Worm (Caenorhabditis elegans) whole organism, L1 larva: ENCODE measurements around the gene mlp-1.

Experiments used
- C04F5.9 ChIP-seq: sonication (generic microtip); optimal IDR thresholded peaks from 2 replicates; lab custom pipeline; 2016; ENCODE audit warnings: missing genetic modification characterization, missing compliant biosample characterization
- C16A3.4 ChIP-seq: fragments of 150-350 bp; optimal IDR thresholded peaks from 2 replicates; lab custom pipeline; 2014; ENCODE audit warnings: missing biosample characterization, missing genetic modification characterization
- F16B12.6 ChIP-seq: fragments of 150-350 bp; optimal IDR thresholded peaks from 2 replicates; lab custom pipeline; 2014; ENCODE audit warnings: missing biosample characterization, missing genetic modification characterization
- Y116A8C.19 ChIP-seq: sonication (generic microtip); optimal IDR thresholded peaks from 2 replicates; lab custom pipeline; 2016; ENCODE audit warnings: missing compliant biosample characterization, missing genetic modification characterization, borderline replicate concordance
- aha-1 ChIP-seq: fragments of 150-350 bp; optimal IDR thresholded peaks from 2 replicates; lab custom pipeline; 2014; ENCODE audit warnings: missing biosample characterization, missing genetic modification characterization
- aly-2 ChIP-seq: fragments of 150-350 bp; optimal IDR thresholded peaks from 2 replicates; lab custom pipeline; 2014; ENCODE audit warnings: missing biosample characterization, missing genetic modification characterization
- blmp-1 ChIP-seq: fragments of 150-350 bp; optimal IDR thresholded peaks from 2 replicates; lab custom pipeline; 2014; ENCODE audit warnings: missing biosample characterization, missing genetic modification characterization
- ceh-63 ChIP-seq: fragments of 200-800 bp; sonication (Bioruptor generic); optimal IDR thresholded peaks from 2 replicates; lab custom pipeline; 2018; ENCODE audit warnings: mild to moderate bottlenecking, missing genetic modification characterization, missing compliant biosample characterization
- ceh-82 ChIP-seq, 3 experiments: fragments of 150-350 bp in 1 of 3; sonication (generic microtip) in 2 of 3; optimal IDR thresholded peaks; 2 replicates each; lab custom pipeline; 2014 to 2017; ENCODE audit warnings: missing biosample characterization in 3 of 3, missing genetic modification characterization in 3 of 3
- dpl-1 ChIP-seq, 3 experiments: fragments of 150-350 bp in 2 of 3; sonication (generic microtip) in 1 of 3; optimal IDR thresholded peaks; 2 replicates each; lab custom pipeline; 2014 to 2017; ENCODE audit warnings: missing biosample characterization in 3 of 3, missing genetic modification characterization in 3 of 3, missing genetic modification reagents in 3 of 3
- dsc-1 ChIP-seq: sonication (generic microtip); optimal IDR thresholded peaks from 2 replicates; lab custom pipeline; 2016; ENCODE audit warnings: mild to moderate bottlenecking, missing genetic modification characterization, missing compliant biosample characterization
- efl-1 ChIP-seq, 4 experiments: fragments of 150-350 bp; optimal IDR thresholded peaks in 3 of 4; peaks in 1 of 4; 1 replicate in 1 of 4; 2 replicates in 3 of 4; lab custom pipeline; 2014; ENCODE audit warnings: missing biosample characterization in 2 of 4, missing genetic modification characterization in 2 of 4, missing genetic modification reagents in 2 of 4
- efl-3 ChIP-seq: fragments of 200-800 bp; sonication (Bioruptor generic); optimal IDR thresholded peaks from 2 replicates; lab custom pipeline; 2018; ENCODE audit warnings: mild to moderate bottlenecking, missing genetic modification characterization, missing compliant biosample characterization
- ets-5 ChIP-seq: fragments of 200-800 bp; sonication (Bioruptor generic); IDR thresholded peaks from 2 replicates; pipeline ENCODE4 v1.3.6; 2022; ENCODE audit warnings: missing genetic modification characterization, missing compliant biosample characterization
- fkh-8 ChIP-seq: sonication (generic microtip); optimal IDR thresholded peaks from 2 replicates; lab custom pipeline; 2016; ENCODE audit warnings: mild to moderate bottlenecking, missing genetic modification characterization, missing compliant biosample characterization
- fos-1 ChIP-seq: fragments of 150-350 bp; optimal IDR thresholded peaks from 2 replicates; lab custom pipeline; 2014; ENCODE audit warnings: missing biosample characterization, missing genetic modification characterization
- hlh-17 ChIP-seq: fragments of 200-800 bp; sonication (Bioruptor generic); optimal IDR thresholded peaks from 2 replicates; lab custom pipeline; 2018; ENCODE audit warnings: missing genetic modification characterization, mild to moderate bottlenecking, missing compliant biosample characterization, moderate library complexity, borderline replicate concordance
- hpl-2 ChIP-seq: fragments of 150-350 bp; optimal IDR thresholded peaks from 2 replicates; lab custom pipeline; 2014; ENCODE audit warnings: missing biosample characterization, missing genetic modification reagents, missing genetic modification characterization
- jun-1 ChIP-seq: fragments of 150-350 bp; optimal IDR thresholded peaks from 2 replicates; lab custom pipeline; 2014; ENCODE audit warnings: missing biosample characterization, missing genetic modification reagents, missing genetic modification characterization
- lin-13 ChIP-seq: fragments of 150-350 bp; optimal IDR thresholded peaks from 2 replicates; lab custom pipeline; 2014; ENCODE audit warnings: missing biosample characterization, missing genetic modification reagents, missing genetic modification characterization
- lin-14 ChIP-seq: fragments of 200-800 bp; sonication (Bioruptor generic); optimal IDR thresholded peaks from 2 replicates; lab custom pipeline; 2018; ENCODE audit warnings: mild to moderate bottlenecking, missing genetic modification characterization, moderate library complexity, missing compliant biosample characterization
- lin-35 ChIP-seq, 2 experiments: fragments of 150-350 bp; optimal IDR thresholded peaks; 2 replicates each; lab custom pipeline; 2014; ENCODE audit warnings: missing biosample characterization in 2 of 2, missing genetic modification characterization in 2 of 2, missing genetic modification reagents in 2 of 2
- lsy-2 ChIP-seq, 2 experiments: fragments of 150-350 bp; optimal IDR thresholded peaks; 2 replicates each; lab custom pipeline; 2014; ENCODE audit warnings: missing biosample characterization in 2 of 2, missing genetic modification characterization in 2 of 2
- mdl-1 ChIP-seq, 2 experiments: fragments of 150-350 bp; optimal IDR thresholded peaks; 2 replicates each; lab custom pipeline; 2014 to 2017; ENCODE audit warnings: missing biosample characterization in 2 of 2, missing genetic modification characterization in 2 of 2, inconsistent platforms in 1 of 2
- mef-2 ChIP-seq: fragments of 150-350 bp; optimal IDR thresholded peaks from 2 replicates; lab custom pipeline; 2014; ENCODE audit warnings: missing biosample characterization, missing genetic modification characterization
- nhr-11 ChIP-seq: fragments of 150-350 bp; optimal IDR thresholded peaks from 2 replicates; lab custom pipeline; 2014; ENCODE audit warnings: missing biosample characterization, missing genetic modification characterization
- nhr-19 ChIP-seq: fragments of 200-800 bp; sonication (Bioruptor generic); conservative IDR thresholded peaks from 2 replicates; pipeline ENCODE4 v1.3.6; 2022; ENCODE audit warnings: missing genetic modification characterization, missing compliant biosample characterization
- nhr-20 ChIP-seq: sonication (generic microtip); optimal IDR thresholded peaks from 2 replicates; lab custom pipeline; 2016; ENCODE audit warnings: mild to moderate bottlenecking, missing genetic modification characterization, missing compliant biosample characterization
- nhr-47 ChIP-seq: sonication (generic microtip); optimal IDR thresholded peaks from 2 replicates; lab custom pipeline; 2016; ENCODE audit warnings: mild to moderate bottlenecking, missing genetic modification characterization, moderate library complexity, missing compliant biosample characterization
- nhr-71 ChIP-seq: sonication (generic microtip); optimal IDR thresholded peaks from 2 replicates; lab custom pipeline; 2016; ENCODE audit warnings: mild to moderate bottlenecking, missing genetic modification characterization, moderate library complexity, missing compliant biosample characterization
- nhr-77 ChIP-seq: fragments of 150-350 bp; optimal IDR thresholded peaks from 2 replicates; lab custom pipeline; 2014; ENCODE audit warnings: missing biosample characterization, missing genetic modification characterization
- nhr-85 ChIP-seq: sonication (generic microtip); peaks from one replicate; lab custom pipeline; 2016; ENCODE audit warnings: missing genetic modification characterization, inconsistent platforms, missing compliant biosample characterization
- nhr-90 ChIP-seq: sonication (generic microtip); optimal IDR thresholded peaks from 2 replicates; lab custom pipeline; 2016; ENCODE audit warnings: mild to moderate bottlenecking, missing genetic modification characterization, missing compliant biosample characterization; ENCODE audit not compliant: poor library complexity
- rnt-1 ChIP-seq: sonication (generic microtip); optimal IDR thresholded peaks from 2 replicates; lab custom pipeline; 2016; ENCODE audit warnings: mild to moderate bottlenecking, missing genetic modification characterization, moderate library complexity, missing compliant biosample characterization
- skn-1 ChIP-seq: fragments of 150-350 bp; optimal IDR thresholded peaks from 2 replicates; lab custom pipeline; 2014; ENCODE audit warnings: missing biosample characterization, missing genetic modification characterization
- snpc-4 ChIP-seq: fragments of 150-350 bp; optimal IDR thresholded peaks from 2 replicates; lab custom pipeline; 2014; ENCODE audit warnings: missing biosample characterization, missing genetic modification characterization
- snu-23 ChIP-seq: sonication (generic microtip); optimal IDR thresholded peaks from 2 replicates; lab custom pipeline; 2016; ENCODE audit warnings: missing genetic modification characterization, missing compliant biosample characterization
- sox-4 ChIP-seq: sonication (generic microtip); optimal IDR thresholded peaks from 2 replicates; lab custom pipeline; 2016; ENCODE audit warnings: missing genetic modification characterization, missing compliant biosample characterization
- sup-37 ChIP-seq: fragments of 200-800 bp; sonication (Bioruptor generic); optimal IDR thresholded peaks from 2 replicates; lab custom pipeline; 2018; ENCODE audit warnings: mild to moderate bottlenecking, missing genetic modification characterization, missing compliant biosample characterization
- tbx-2 ChIP-seq: sonication (generic microtip); optimal IDR thresholded peaks from 2 replicates; lab custom pipeline; 2016; ENCODE audit warnings: missing genetic modification characterization, missing compliant biosample characterization
- unc-130 ChIP-seq: fragments of 150-350 bp; optimal IDR thresholded peaks from 2 replicates; lab custom pipeline; 2017; ENCODE audit warnings: missing biosample characterization, missing genetic modification characterization, inconsistent platforms
- unc-30 ChIP-seq: sonication (generic microtip); optimal IDR thresholded peaks from 2 replicates; lab custom pipeline; 2017; ENCODE audit warnings: missing biosample characterization, missing genetic modification characterization
- unc-62 ChIP-seq: fragments of 150-350 bp; optimal IDR thresholded peaks from 2 replicates; lab custom pipeline; 2014; ENCODE audit warnings: missing biosample characterization, missing genetic modification reagents, missing genetic modification characterization
- unc-86 ChIP-seq: sonication (generic microtip); optimal IDR thresholded peaks from 2 replicates; lab custom pipeline; 2016; ENCODE audit warnings: missing genetic modification characterization, missing compliant biosample characterization
- unc-98 ChIP-seq: fragments of 200-800 bp; sonication (Bioruptor generic); IDR thresholded peaks from 2 replicates; pipeline ENCODE4 v1.3.6; 2022; ENCODE audit warnings: missing genetic modification characterization, missing compliant biosample characterization
- vab-15 ChIP-seq: sonication (generic microtip); optimal IDR thresholded peaks from 2 replicates; lab custom pipeline; 2017; ENCODE audit warnings: missing genotype, mild to moderate bottlenecking, missing genetic modification characterization, missing compliant biosample characterization
- xbp-1 ChIP-seq: sonication (generic microtip); optimal IDR thresholded peaks from 2 replicates; lab custom pipeline; 2016; ENCODE audit warnings: missing genetic modification characterization, missing compliant biosample characterization
- zag-1 ChIP-seq: fragments of 150-350 bp; optimal IDR thresholded peaks from 2 replicates; lab custom pipeline; 2014; ENCODE audit warnings: missing biosample characterization, missing genetic modification characterization
- zip-4 ChIP-seq: fragments of 200-800 bp; sonication (Bioruptor generic); optimal IDR thresholded peaks from 2 replicates; lab custom pipeline; 2018; ENCODE audit warnings: mild to moderate bottlenecking, missing genetic modification characterization, moderate library complexity, missing compliant biosample characterization
- ztf-11 ChIP-seq, 2 experiments: sonication (generic microtip); optimal IDR thresholded peaks; 2 replicates each; lab custom pipeline; 2016 to 2017; ENCODE audit warnings: missing genetic modification characterization in 2 of 2, missing biosample characterization in 1 of 2, missing compliant biosample characterization in 1 of 2
- ztf-4 ChIP-seq: fragments of 150-350 bp; optimal IDR thresholded peaks from 2 replicates; lab custom pipeline; 2014; ENCODE audit warnings: missing biosample characterization, missing genetic modification characterization

The mlp-1 gene

ce11 chrIII:5942104-5942503 lies 32.8 kb downstream of the mlp-1 start:
- no peak for TF ChIP-seq snpc-4 (tag; lab: Kevin White, UChicago)
- peak; percentile 5 for TF ChIP-seq lin-14 (GFP tag; lab: Kevin White, UChicago)
- no peak for TF ChIP-seq nhr-19 (GFP tag; lab: Robert Waterston, UW)
- no peak for TF ChIP-seq sup-37
- peak; percentile 63 for TF ChIP-seq nhr-85
- TF ChIP-seq unc-98 (GFP tag; lab: Robert Waterston, UW): no peak
- TF ChIP-seq sox-4 (tag; lab: Kevin White, UChicago): no peak
- TF ChIP-seq blmp-1: no peak
- no peak for TF ChIP-seq xbp-1 (tag; lab: Kevin White, UChicago)
- TF ChIP-seq, all 84 proteins: peak for 2

DNA sequence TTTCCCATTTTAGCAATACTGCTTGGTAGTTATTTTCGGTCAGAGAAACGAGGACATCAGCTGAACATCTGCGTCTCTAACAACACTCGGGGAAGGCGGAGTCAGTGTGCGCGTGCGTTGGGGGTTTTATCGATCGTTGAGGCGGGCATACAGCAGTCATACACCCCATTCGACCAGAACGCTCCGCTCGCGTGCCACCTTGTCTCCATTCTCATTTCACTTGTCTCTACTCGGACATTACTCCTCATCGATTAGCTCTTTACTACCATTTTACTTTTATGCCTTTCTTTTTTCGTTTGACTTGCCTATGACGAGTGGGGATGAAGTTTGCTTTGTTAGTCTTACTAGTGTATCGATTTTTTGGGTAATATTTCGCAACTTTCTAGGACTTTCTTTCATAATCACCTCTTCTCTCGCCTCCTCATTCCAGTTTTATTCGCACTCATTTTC lies 34.3 kb downstream of the mlp-1 start:
- TF ChIP-seq nhr-11 (tag; lab: Kevin White, UChicago) (no peak), tbx-2 (tag; lab: Kevin White, UChicago) (peak; percentile 35), ztf-11 (tag; optimal IDR thresholded peaks at IDR 0.05; lab: Kevin White, UChicago) (peak in 1 of 2 experiments; percentile 38), hpl-2 (GFP tag; lab: Kevin White, UChicago) (no peak), skn-1 (peak; percentile 29), C04F5.9 (no peak), vab-15 (tag; lab: Kevin White, UChicago) (no peak), ceh-63 (GFP tag; lab: Kevin White, UChicago) (no peak), unc-30 (tag; lab: Kevin White, UChicago) (no peak), F16B12.6 (tag; lab: Kevin White, UChicago) (peak; percentile 24), nhr-85 (peak; percentile 75), snu-23 (GFP tag; lab: Kevin White, UChicago) (peak; percentile 81), efl-1 (optimal IDR thresholded peaks at IDR 0.05; lab: Kevin White, UChicago) (peak; percentile 26 to 29), efl-1 (GFP tag; optimal IDR thresholded peaks at IDR 0.05 in 1 of 2; lab: Kevin White, UChicago) (peak in 1 of 2 experiments; percentile 78), dsc-1 (tag; lab: Kevin White, UChicago) (peak; percentile 24), nhr-90 (tag; lab: Kevin White, UChicago) (no peak), lin-14 (GFP tag; lab: Kevin White, UChicago) (peak; percentile 84), jun-1 (tag; lab: Kevin White, UChicago) (peak; percentile 68), efl-3 (GFP tag; lab: Kevin White, UChicago) (no peak), lin-13 (GFP tag; lab: Kevin White, UChicago) (peak; percentile 60), nhr-47 (tag; lab: Kevin White, UChicago) (peak; percentile 49), nhr-77 (tag; lab: Kevin White, UChicago) (peak; percentile 3), mdl-1 (tag; optimal IDR thresholded peaks at IDR 0.05; lab: Kevin White, UChicago) (peak in 1 of 2 experiments; percentile 94), lin-35 (GFP tag; optimal IDR thresholded peaks at IDR 0.05; lab: Kevin White, UChicago) (peak; percentile 48 to 75), sox-4 (tag; lab: Kevin White, UChicago) (no peak), unc-86 (peak; percentile 29), mef-2 (tag; lab: Kevin White, UChicago) (peak; percentile 39), fkh-8 (tag; lab: Kevin White, UChicago) (peak; percentile 70), Y116A8C.19 (tag; lab: Kevin White, UChicago) (no peak), dpl-1 (GFP tag; optimal IDR thresholded peaks at IDR 0.05; lab: Kevin White, UChicago) (peak; percentile 1 to 33 (median 24)), nhr-71 (peak; percentile 71), zag-1 (no peak), unc-62 (GFP tag; lab: Kevin White, UChicago) (no peak), fos-1 (tag; lab: Kevin White, UChicago) (peak; percentile 19), lsy-2 (tag; optimal IDR thresholded peaks at IDR 0.05; lab: Kevin White, UChicago) (peak; percentile 37 to 69), ztf-4 (tag; lab: Kevin White, UChicago) (peak; percentile 27), unc-130 (tag; lab: Kevin White, UChicago) (peak; percentile 87), C16A3.4 (tag; lab: Kevin White, UChicago) (peak; percentile 55), zip-4 (peak; percentile 56), ceh-82 (tag; optimal IDR thresholded peaks at IDR 0.05; lab: Kevin White, UChicago) (peak in 1 of 3 experiments; percentile 67), ets-5 (no peak), aly-2 (tag; lab: Kevin White, UChicago) (peak; percentile 68), hlh-17 (GFP tag; lab: Kevin White, UChicago) (no peak), aha-1 (tag; lab: Kevin White, UChicago) (no peak), rnt-1 (peak; percentile 37), nhr-20 (peak; percentile 59)
